Worm (Caenorhabditis elegans) whole organism, mixed stage, embryonic: ENCODE results near the gene W04G3.13.

Source experiments
- ceh-43 ChIP-seq: fragments of 200-800 bp; sonication (Bioruptor generic); optimal IDR thresholded peaks from 2 replicates; lab custom pipeline; 2018; ENCODE audit warnings: mild to moderate bottlenecking, missing genetic modification characterization, moderate library complexity, missing compliant biosample characterization
- elt-1 ChIP-seq: sonication (generic microtip); optimal IDR thresholded peaks from 2 replicates; lab custom pipeline; 2017; ENCODE audit warnings: missing genetic modification characterization, mild to moderate bottlenecking, missing compliant biosample characterization, antibody characterized with exemption, moderate library complexity, borderline replicate concordance; ENCODE audit not compliant: insufficient read depth
- elt-3 ChIP-seq: fragments of 150-350 bp; optimal IDR thresholded peaks from 2 replicates; lab custom pipeline; 2014; ENCODE audit warnings: missing biosample characterization, missing genetic modification characterization
- flh-1 ChIP-seq: fragments of 200-800 bp; sonication (Bioruptor generic); optimal IDR thresholded peaks from 2 replicates; lab custom pipeline; 2018; ENCODE audit warnings: mild to moderate bottlenecking, missing genetic modification characterization, moderate library complexity, missing compliant biosample characterization
- ham-2 ChIP-seq: fragments of 200-800 bp; sonication (Bioruptor generic); optimal IDR thresholded peaks from 2 replicates; lab custom pipeline; 2018; ENCODE audit warnings: mild to moderate bottlenecking, missing genetic modification characterization, missing compliant biosample characterization
- nhr-12 ChIP-seq: fragments of 150-350 bp; optimal IDR thresholded peaks from 2 replicates; lab custom pipeline; 2014; ENCODE audit warnings: missing biosample characterization, missing genetic modification characterization
- sem-2 ChIP-seq: fragments of 200-800 bp; sonication (Bioruptor generic); optimal IDR thresholded peaks from 2 replicates; lab custom pipeline; 2018; ENCODE audit warnings: mild to moderate bottlenecking, missing genetic modification characterization, missing compliant biosample characterization
- snpc-4 ChIP-seq: fragments of 150-350 bp; optimal IDR thresholded peaks from 2 replicates; lab custom pipeline; 2014; ENCODE audit warnings: missing biosample characterization, missing genetic modification characterization
- sptf-1 ChIP-seq: sonication (generic microtip); optimal IDR thresholded peaks from 2 replicates; lab custom pipeline; 2017; ENCODE audit warnings: mild to moderate bottlenecking, missing genetic modification characterization, moderate library complexity, missing compliant biosample characterization
- unc-62 ChIP-seq: fragments of 150-350 bp; optimal IDR thresholded peaks from 2 replicates; lab custom pipeline; 2014; ENCODE audit warnings: missing biosample characterization, missing genetic modification reagents, missing genetic modification characterization
- zip-8 ChIP-seq: fragments of 150-350 bp; optimal IDR thresholded peaks from 2 replicates; lab custom pipeline; 2014; ENCODE audit warnings: missing biosample characterization, missing genetic modification characterization
- ztf-11 ChIP-seq: fragments of 150-350 bp; optimal IDR thresholded peaks from 2 replicates; lab custom pipeline; 2014; ENCODE audit warnings: missing biosample characterization, missing genetic modification characterization

- no peak for TF ChIP-seq ztf-11
- TF ChIP-seq elt-3 (tag; lab: Kevin White, UChicago), result no peak
- TF ChIP-seq sptf-1 (tag; lab: Kevin White, UChicago), result no peak
- no peak for TF ChIP-seq zip-8 (tag; lab: Kevin White, UChicago)
- no peak for TF ChIP-seq nhr-12 (tag; lab: Kevin White, UChicago)
- no peak for TF ChIP-seq flh-1 (GFP tag; lab: Kevin White, UChicago)
- no peak for TF ChIP-seq unc-62
- TF ChIP-seq elt-1 (tag; lab: Kevin White, UChicago), result no peak
- no peak for TF ChIP-seq ham-2
- no peak for TF ChIP-seq sem-2
- no peak for TF ChIP-seq snpc-4 (tag; lab: Kevin White, UChicago)
- TF ChIP-seq ceh-43 (GFP tag; lab: Kevin White, UChicago), result no peak
Observed at ce11 chrX:11038221-11038620, 41.3 kb downstream of the W04G3.13 start.
